Worm (Caenorhabditis elegans) whole organism, mixed stage, embryonic: ENCODE results near the gene F46B3.14.

Experiments used
- M03D4.4 ChIP-seq: sonication (generic microtip); optimal IDR thresholded peaks from 2 replicates; lab custom pipeline; 2017; ENCODE audit warnings: mild to moderate bottlenecking, missing genetic modification characterization, missing compliant biosample characterization
- bed-3 ChIP-seq: fragments of 200-800 bp; sonication (Bioruptor generic); optimal IDR thresholded peaks from 3 replicates; lab custom pipeline; 2018; ENCODE audit warnings: mild to moderate bottlenecking, missing genetic modification characterization, moderate library complexity, missing compliant biosample characterization
- blmp-1 ChIP-seq: fragments of 150-350 bp; optimal IDR thresholded peaks from 2 replicates; lab custom pipeline; 2014; ENCODE audit warnings: missing biosample characterization, missing genetic modification characterization
- ceh-39 ChIP-seq: fragments of 150-350 bp; optimal IDR thresholded peaks from 2 replicates; lab custom pipeline; 2014; ENCODE audit warnings: missing biosample characterization, missing genetic modification characterization
- ceh-43 ChIP-seq: fragments of 200-800 bp; sonication (Bioruptor generic); optimal IDR thresholded peaks from 2 replicates; lab custom pipeline; 2018; ENCODE audit warnings: mild to moderate bottlenecking, missing genetic modification characterization, moderate library complexity, missing compliant biosample characterization
- ces-1 ChIP-seq: fragments of 150-350 bp; optimal IDR thresholded peaks from 2 replicates; lab custom pipeline; 2014; ENCODE audit warnings: missing biosample characterization, missing genetic modification reagents, missing genetic modification characterization
- cnd-1 ChIP-seq: fragments of 200-800 bp; sonication (Bioruptor generic); optimal IDR thresholded peaks from 2 replicates; lab custom pipeline; 2018; ENCODE audit warnings: mild to moderate bottlenecking, missing genetic modification characterization, missing compliant biosample characterization
- drap-1 ChIP-seq: fragments of 200-800 bp; sonication (Bioruptor generic); optimal IDR thresholded peaks from 3 replicates; lab custom pipeline; 2018; ENCODE audit warnings: mild to moderate bottlenecking, missing genetic modification characterization, missing compliant biosample characterization
- elt-1 ChIP-seq: sonication (generic microtip); optimal IDR thresholded peaks from 2 replicates; lab custom pipeline; 2017; ENCODE audit warnings: missing genetic modification characterization, mild to moderate bottlenecking, missing compliant biosample characterization, antibody characterized with exemption, moderate library complexity, borderline replicate concordance; ENCODE audit not compliant: insufficient read depth
- elt-3 ChIP-seq: fragments of 150-350 bp; optimal IDR thresholded peaks from 2 replicates; lab custom pipeline; 2014; ENCODE audit warnings: missing biosample characterization, missing genetic modification characterization
- flh-1 ChIP-seq: fragments of 200-800 bp; sonication (Bioruptor generic); optimal IDR thresholded peaks from 2 replicates; lab custom pipeline; 2018; ENCODE audit warnings: mild to moderate bottlenecking, missing genetic modification characterization, moderate library complexity, missing compliant biosample characterization
- ham-2 ChIP-seq: fragments of 200-800 bp; sonication (Bioruptor generic); optimal IDR thresholded peaks from 2 replicates; lab custom pipeline; 2018; ENCODE audit warnings: mild to moderate bottlenecking, missing genetic modification characterization, missing compliant biosample characterization
- lin-32 ChIP-seq: fragments of 200-800 bp; sonication (Bioruptor generic); optimal IDR thresholded peaks from 2 replicates; lab custom pipeline; 2018; ENCODE audit warnings: mild to moderate bottlenecking, missing genetic modification characterization, missing compliant biosample characterization
- lsy-2 ChIP-seq: fragments of 150-350 bp; optimal IDR thresholded peaks from 2 replicates; lab custom pipeline; 2014; ENCODE audit warnings: missing biosample characterization, missing genetic modification characterization
- mab-5 ChIP-seq: fragments of 150-350 bp; optimal IDR thresholded peaks from 2 replicates; lab custom pipeline; 2014; ENCODE audit warnings: missing biosample characterization, missing genetic modification characterization
- mep-1 ChIP-seq: fragments of 150-350 bp; optimal IDR thresholded peaks from 2 replicates; lab custom pipeline; 2017; ENCODE audit warnings: missing biosample characterization, missing genetic modification reagents, missing genetic modification characterization, inconsistent platforms
- nhr-12 ChIP-seq: fragments of 150-350 bp; optimal IDR thresholded peaks from 2 replicates; lab custom pipeline; 2014; ENCODE audit warnings: missing biosample characterization, missing genetic modification characterization
- nhr-2 ChIP-seq: fragments of 150-350 bp; optimal IDR thresholded peaks from 2 replicates; lab custom pipeline; 2014; ENCODE audit warnings: missing biosample characterization, missing genetic modification characterization
- nhr-237 ChIP-seq: fragments of 150-350 bp; optimal IDR thresholded peaks from 2 replicates; lab custom pipeline; 2014; ENCODE audit warnings: missing biosample characterization, missing genetic modification characterization
- nhr-28 ChIP-seq: fragments of 150-350 bp; optimal IDR thresholded peaks from 2 replicates; lab custom pipeline; 2014; ENCODE audit warnings: missing biosample characterization, missing genetic modification characterization
- nhr-76 ChIP-seq: sonication (generic microtip); optimal IDR thresholded peaks from 2 replicates; lab custom pipeline; 2017; ENCODE audit warnings: missing biosample characterization, missing genetic modification characterization
- pha-4 ChIP-seq: fragments of 150-350 bp; optimal IDR thresholded peaks from 2 replicates; lab custom pipeline; 2018; ENCODE audit warnings: missing biosample characterization, missing genetic modification reagents, missing genetic modification characterization
- sem-2 ChIP-seq: fragments of 200-800 bp; sonication (Bioruptor generic); optimal IDR thresholded peaks from 2 replicates; lab custom pipeline; 2018; ENCODE audit warnings: mild to moderate bottlenecking, missing genetic modification characterization, missing compliant biosample characterization
- snpc-4 ChIP-seq: fragments of 150-350 bp; optimal IDR thresholded peaks from 2 replicates; lab custom pipeline; 2014; ENCODE audit warnings: missing biosample characterization, missing genetic modification characterization
- sptf-1 ChIP-seq: sonication (generic microtip); optimal IDR thresholded peaks from 2 replicates; lab custom pipeline; 2017; ENCODE audit warnings: mild to moderate bottlenecking, missing genetic modification characterization, moderate library complexity, missing compliant biosample characterization
- tbx-8 ChIP-seq: fragments of 200-800 bp; sonication (Bioruptor generic); optimal IDR thresholded peaks from 2 replicates; lab custom pipeline; 2018; ENCODE audit warnings: mild to moderate bottlenecking, missing genetic modification characterization, moderate library complexity, missing compliant biosample characterization
- unc-120 ChIP-seq: sonication (generic microtip); optimal IDR thresholded peaks from 2 replicates; lab custom pipeline; 2017; ENCODE audit warnings: missing genetic modification characterization, missing compliant biosample characterization; ENCODE audit not compliant: poor library complexity, severe bottlenecking
- unc-62 ChIP-seq: fragments of 150-350 bp; optimal IDR thresholded peaks from 2 replicates; lab custom pipeline; 2014; ENCODE audit warnings: missing biosample characterization, missing genetic modification reagents, missing genetic modification characterization
- zip-8 ChIP-seq: fragments of 150-350 bp; optimal IDR thresholded peaks from 2 replicates; lab custom pipeline; 2014; ENCODE audit warnings: missing biosample characterization, missing genetic modification characterization
- ztf-11 ChIP-seq: fragments of 150-350 bp; optimal IDR thresholded peaks from 2 replicates; lab custom pipeline; 2014; ENCODE audit warnings: missing biosample characterization, missing genetic modification characterization

F46B3.14 gene

ce11 chrV:20645479-20645878 lies 14.3 kb upstream of the F46B3.14 start:
- TF ChIP-seq ceh-39 (no peak), sem-2 (GFP tag; lab: Kevin White, UChicago) (no peak), ces-1 (GFP tag; lab: Kevin White, UChicago) (peak; percentile 90), lsy-2 (tag; lab: Kevin White, UChicago) (no peak), sptf-1 (tag; lab: Kevin White, UChicago) (no peak)

- TF ChIP-seq sptf-1 (tag; lab: Kevin White, UChicago), result no peak
- no peak for TF ChIP-seq nhr-12 (tag; lab: Kevin White, UChicago)
- no peak for TF ChIP-seq ztf-11 (tag; lab: Kevin White, UChicago)
- TF ChIP-seq M03D4.4, result no peak
- TF ChIP-seq elt-1 (tag; lab: Kevin White, UChicago), result no peak
- no peak for TF ChIP-seq unc-120
- no peak for TF ChIP-seq lsy-2 (tag; lab: Kevin White, UChicago)
- TF ChIP-seq flh-1 (GFP tag; lab: Kevin White, UChicago), result no peak
- no peak for TF ChIP-seq ceh-43
- TF ChIP-seq zip-8 (tag; lab: Kevin White, UChicago), result no peak
- TF ChIP-seq nhr-2 (tag; lab: Kevin White, UChicago), result no peak
- no peak for TF ChIP-seq lin-32 (GFP tag; lab: Kevin White, UChicago)
- TF ChIP-seq pha-4 (tag; lab: Kevin White, UChicago), result no peak
- no peak for TF ChIP-seq elt-3
- no peak for TF ChIP-seq blmp-1
- TF ChIP-seq mab-5 (tag; lab: Kevin White, UChicago), result no peak
- TF ChIP-seq tbx-8 (GFP tag; lab: Kevin White, UChicago), result no peak
Measured at ce11 chrV:20641896-20642295, 10.7 kb upstream of the F46B3.14 start, which contains the start of gene srxa-15. TSS of gene srxa-15 (plus strand) at chrV:20642196.

ce11 chrV:20639294-20639693 lies 8.1 kb upstream of the F46B3.14 start, which contains the start of gene srxa-14:
TSS of gene srxa-14 (plus strand) at chrV:20639594.
- TF ChIP-seq sptf-1 (tag; lab: Kevin White, UChicago) (no peak), bed-3 (GFP tag; lab: Kevin White, UChicago) (no peak), lin-32 (GFP tag; lab: Kevin White, UChicago) (no peak), ham-2 (GFP tag; lab: Kevin White, UChicago) (no peak), ztf-11 (tag; lab: Kevin White, UChicago) (no peak)

ce11 chrV:20638344-20638743 lies 7.2 kb upstream of the F46B3.14 start, which contains the start of gene Y44A6B.3:
TSS of gene Y44A6B.3 (minus strand) at chrV:20638444.
- TF ChIP-seq drap-1 (no peak), nhr-237 (no peak)

- TF ChIP-seq nhr-12 (tag; lab: Kevin White, UChicago), result no peak
Measured at ce11 chrV:20636855-20637254, 5.7 kb upstream of the F46B3.14 start, which contains the start of gene ttr-13. TSS of gene ttr-13 (minus strand) at chrV:20636955.

- no peak for TF ChIP-seq mep-1 (tag; lab: Kevin White, UChicago)
- no peak for TF ChIP-seq sem-2 (GFP tag; lab: Kevin White, UChicago)
- no peak for TF ChIP-seq nhr-28 (tag; lab: Kevin White, UChicago)
- no peak for TF ChIP-seq bed-3 (GFP tag; lab: Kevin White, UChicago)
- no peak for TF ChIP-seq elt-1 (tag; lab: Kevin White, UChicago)
- TF ChIP-seq ham-2 (GFP tag; lab: Kevin White, UChicago), result no peak
- no peak for TF ChIP-seq unc-62 (GFP tag; lab: Kevin White, UChicago)
- no peak for TF ChIP-seq drap-1
- TF ChIP-seq unc-120, result no peak
Measured at ce11 chrV:20634330-20634729, 3.2 kb upstream of the F46B3.14 start, which contains the start of gene F46B3.16. TSS of gene F46B3.16 (plus strand) at chrV:20634630.

- TF ChIP-seq mab-5 (tag; lab: Kevin White, UChicago), result no peak
- no peak for TF ChIP-seq ceh-39
- no peak for TF ChIP-seq nhr-76 (tag; lab: Kevin White, UChicago)
- no peak for TF ChIP-seq snpc-4 (tag; lab: Kevin White, UChicago)
- no peak for TF ChIP-seq cnd-1
- TF ChIP-seq blmp-1, result no peak
- TF ChIP-seq ces-1 (GFP tag; lab: Kevin White, UChicago), result no peak
- TF ChIP-seq elt-1 (tag; lab: Kevin White, UChicago), result no peak
- no peak for TF ChIP-seq pha-4 (tag; lab: Kevin White, UChicago)
Measured at ce11 chrV:20633619-20634018, 2.5 kb upstream of the F46B3.14 start, which contains the start of gene F46B3.15. TSS of gene F46B3.15 (minus strand) at chrV:20633719.
